Worm (Caenorhabditis elegans) whole organism, midembryonic: ENCODE results near the gene C07H4.1.

Experiments
- T22C8.4 ChIP-seq: fragments of 200-800 bp; sonication (Bioruptor generic); IDR thresholded peaks from 2 replicates; pipeline ENCODE4 v1.3.6; 2022; ENCODE audit warnings: missing genetic modification characterization, missing compliant biosample characterization
- cog-1 ChIP-seq: sonication (generic microtip); optimal IDR thresholded peaks from 2 replicates; lab custom pipeline; 2016; ENCODE audit warnings: missing genetic modification characterization, missing compliant biosample characterization
- flt-1 ChIP-seq: fragments of 200-800 bp; sonication (Bioruptor generic); IDR thresholded peaks from 2 replicates; pipeline ENCODE4 v1.3.6; 2022; ENCODE audit warnings: missing genetic modification characterization, missing compliant biosample characterization
- klf-2 ChIP-seq: fragments of 200-800 bp; sonication (Bioruptor generic); conservative IDR thresholded peaks from 2 replicates; pipeline ENCODE4 v1.3.6; 2022; ENCODE audit warnings: missing genetic modification reagents, missing genetic modification characterization, missing compliant biosample characterization
- ref-1 ChIP-seq: fragments of 200-800 bp; sonication (Bioruptor generic); conservative IDR thresholded peaks from 2 replicates; pipeline ENCODE4 v1.3.6; 2022; ENCODE audit warnings: missing genetic modification reagents, missing genetic modification characterization, missing compliant biosample characterization
- tab-1 ChIP-seq: fragments of 200-800 bp; sonication (Bioruptor generic); IDR thresholded peaks from 2 replicates; pipeline ENCODE4 v1.3.6; 2022; ENCODE audit warnings: missing genetic modification characterization, missing compliant biosample characterization

DNA sequence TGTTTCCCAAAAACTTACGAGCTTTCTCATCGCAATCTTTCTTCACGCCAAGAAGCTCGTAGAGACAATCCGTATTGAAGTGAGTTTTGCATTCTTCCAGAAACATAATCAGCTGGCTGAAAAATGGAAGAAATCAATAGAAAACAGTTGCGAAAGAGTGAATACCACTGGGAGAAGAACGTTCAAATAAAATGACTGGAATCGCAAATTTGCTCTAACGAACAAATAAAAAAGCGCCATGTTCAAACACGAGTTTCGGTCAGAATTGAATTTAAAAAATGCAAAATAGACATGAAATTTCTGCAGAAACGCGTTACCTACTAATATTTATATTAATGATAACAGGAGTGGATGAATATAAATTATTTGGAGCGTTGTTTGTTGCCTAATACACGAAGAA lies 15.0 kb upstream of the C07H4.1 start, which contains the start of gene dnj-23:
- TF ChIP-seq flt-1 (GFP tag; lab: Robert Waterston, UW) (no peak), klf-2 (no peak), T22C8.4 (GFP tag; lab: Robert Waterston, UW) (no peak), tab-1 (GFP tag; lab: Robert Waterston, UW) (no peak), ref-1 (no peak), cog-1 (tag; lab: Kevin White, UChicago) (no peak)
